Worm (Caenorhabditis elegans): ENCODE data around the gene frpr-15.

The frpr-15 gene

ce11 chrV:12637238-12637690, 42.6 kb upstream of the frpr-15 start, which contains the start of gene F56H9.2 (continued):
- TF ChIP-seq zfh-2 (GFP tag; conservative IDR thresholded peaks at IDR 0.05) = no peak
- no peak for TF ChIP-seq rpc-1 (optimal IDR thresholded peaks at IDR 0.05)
- no peak for TF ChIP-seq rpc-1 (tag; optimal IDR thresholded peaks at IDR 0.05)
- TF ChIP-seq C06A6.2 (GFP tag; conservative IDR thresholded peaks at IDR 0.05) = peak; percentile 67; the same call in 1 of the 2 replicates
- TF ChIP-seq Y67H2A.10 (GFP tag; conservative IDR thresholded peaks at IDR 0.05) = no peak
- peak; percentile 67 for TF ChIP-seq lin-40 (tag; optimal IDR thresholded peaks at IDR 0.05)
- peak; percentile 5 for TF ChIP-seq die-1 (tag; optimal IDR thresholded peaks at IDR 0.05)
- TF ChIP-seq aptf-2 (GFP tag; conservative IDR thresholded peaks at IDR 0.05) = no peak
- TF ChIP-seq sea-2 (GFP tag; IDR thresholded peaks at IDR 0.05) = no peak
- TF ChIP-seq tbp1 (GFP tag; optimal IDR thresholded peaks at IDR 0.05) = peak; percentile 31
- TF ChIP-seq lir-1 (GFP tag; conservative IDR thresholded peaks at IDR 0.05) = no peak
- no peak for TF ChIP-seq nhr-179 (tag; optimal IDR thresholded peaks at IDR 0.05)
- TF ChIP-seq F57C9.4 (tag; optimal IDR thresholded peaks at IDR 0.05) = no peak
- TF ChIP-seq mes-4 (tag; optimal IDR thresholded peaks at IDR 0.05) = no peak
- no peak for TF ChIP-seq attf-3 (GFP tag; conservative IDR thresholded peaks at IDR 0.05)
- peak; percentile 73 for TF ChIP-seq nfyb-1 (GFP tag; IDR thresholded peaks at IDR 0.05)
- no peak for TF ChIP-seq F57A8.1 (GFP tag; optimal IDR thresholded peaks at IDR 0.05)
- TF ChIP-seq ceh-58 (GFP tag; IDR thresholded peaks at IDR 0.05) = no peak
- TF ChIP-seq akir-1 (GFP tag; optimal IDR thresholded peaks at IDR 0.05) = no peak
- no peak for TF ChIP-seq F49E8.2 (tag; optimal IDR thresholded peaks at IDR 0.05; ENCODE audit: insufficient read depth)

- no peak for TF ChIP-seq let-607 (tag; optimal IDR thresholded peaks at IDR 0.05)
- no peak for TF ChIP-seq F55B11.4 (tag; optimal IDR thresholded peaks at IDR 0.05; ENCODE audit: borderline replicate concordance, insufficient read depth)
- TF ChIP-seq atf-7 (tag; optimal IDR thresholded peaks at IDR 0.05) = peak; percentile 0
- peak; percentile 70 for TF ChIP-seq nhr-80 (tag; optimal IDR thresholded peaks at IDR 0.05)
- peak; percentile 16 for TF ChIP-seq ZK185.1 (tag; optimal IDR thresholded peaks at IDR 0.05; ENCODE audit: poor library complexity, severe bottlenecking)
- no peak for TF ChIP-seq madf-6 (GFP tag; IDR thresholded peaks at IDR 0.05)
- TF ChIP-seq ztf-22 (GFP tag; optimal IDR thresholded peaks at IDR 0.05) = peak; percentile 31
- peak; percentile 14; the same call in 1 of the 2 replicates for TF ChIP-seq rcor-1 (GFP tag; IDR thresholded peaks at IDR 0.05)
Observed at ce11 chrV:12637764-12638502, 42.0 kb upstream of the frpr-15 start.

- TF ChIP-seq F57C9.4 (tag; optimal IDR thresholded peaks at IDR 0.05) = no peak
- no peak for TF ChIP-seq nhr-90 (tag; optimal IDR thresholded peaks at IDR 0.05)
- no peak for TF ChIP-seq somi-1 (GFP tag; optimal IDR thresholded peaks at IDR 0.05)
- TF ChIP-seq hmg-20 (GFP tag; IDR thresholded peaks at IDR 0.05) = no peak
- no peak for TF ChIP-seq zfh-2 (GFP tag; conservative IDR thresholded peaks at IDR 0.05)
- no peak for TF ChIP-seq snpc-3.4 (tag; optimal IDR thresholded peaks at IDR 0.05)
- TF ChIP-seq madf-6 (GFP tag; IDR thresholded peaks at IDR 0.05) = no peak
- TF ChIP-seq ama-1 (optimal IDR thresholded peaks at IDR 0.05) = no peak
- TF ChIP-seq ama-1 (GFP tag; optimal IDR thresholded peaks at IDR 0.05) = no peak
- no peak for TF ChIP-seq lag-1 (GFP tag; IDR thresholded peaks at IDR 0.05)
- no peak for TF ChIP-seq madf-3 (GFP tag; IDR thresholded peaks at IDR 0.05)
- no peak for TF ChIP-seq tbp1 (GFP tag; optimal IDR thresholded peaks at IDR 0.05)
- TF ChIP-seq attf-5 (GFP tag; optimal IDR thresholded peaks at IDR 0.05) = no peak
- TF ChIP-seq lsl-1 (GFP tag; optimal IDR thresholded peaks at IDR 0.05) = no peak
- TF ChIP-seq pha-4 (tag; optimal IDR thresholded peaks at IDR 0.05) = no peak
- TF ChIP-seq attf-6 (GFP tag; IDR thresholded peaks at IDR 0.05) = no peak
- TF ChIP-seq B0035.1 (tag; optimal IDR thresholded peaks at IDR 0.05) = no peak
Observed at ce11 chrV:12640384-12640783, 39.5 kb upstream of the frpr-15 start, which contains the start of gene gpa-8. TSS of gene gpa-8 (minus strand) at chrV:12640484.
